Fruit fly (Drosophila melanogaster): ENCODE results near the gene elm.

dm6 chr3R:5608422-5608821 lies 46.2 kb downstream of the elm start:
- TF ChIP-seq pan (optimal IDR thresholded peaks at IDR 0.05) (no peak), EcR (GFP tag; optimal IDR thresholded peaks at IDR 0.05) (no peak), psq (optimal IDR thresholded peaks at IDR 0.05) (no peak)

All from whole organism.